Worm (Caenorhabditis elegans) whole organism, L4 larva: ENCODE results near the gene C24D10.4.

Experiments
- F26F4.8 ChIP-seq: fragments of 200-800 bp; sonication (Bioruptor generic); conservative IDR thresholded peaks from 2 replicates; pipeline ENCODE4 v1.3.6; 2022; ENCODE audit warnings: missing genetic modification characterization, missing compliant biosample characterization
- ZK546.5 ChIP-seq, 2 experiments: sonication (generic microtip); optimal IDR thresholded peaks; 2 replicates each; lab custom pipeline; 2017; ENCODE audit warnings: missing biosample characterization in 2 of 2, missing genetic modification characterization in 2 of 2
- ceh-28 ChIP-seq: fragments of 150-350 bp; optimal IDR thresholded peaks from 2 replicates; lab custom pipeline; 2014; ENCODE audit warnings: missing biosample characterization, missing genetic modification reagents, missing genetic modification characterization
- ceh-62 ChIP-seq: sonication (generic microtip); optimal IDR thresholded peaks from 2 replicates; lab custom pipeline; 2017; ENCODE audit warnings: missing biosample characterization, missing genetic modification characterization
- nhr-111 ChIP-seq: fragments of 200-800 bp; sonication (Bioruptor generic); optimal IDR thresholded peaks from 2 replicates; lab custom pipeline; 2018; ENCODE audit warnings: mild to moderate bottlenecking, missing genetic modification characterization, missing compliant biosample characterization
- snpc-4 ChIP-seq: fragments of 150-350 bp; optimal IDR thresholded peaks from 2 replicates; lab custom pipeline; 2014; ENCODE audit warnings: missing biosample characterization, missing genetic modification characterization
- unc-39 ChIP-seq: sonication (generic microtip); optimal IDR thresholded peaks from 2 replicates; lab custom pipeline; 2017; ENCODE audit warnings: missing biosample characterization, missing genetic modification characterization

ce11 chrIV:5160171-5160570 lies at the start of gene C24D10.4, which contains the start of gene C24D10.6:
- TF ChIP-seq ZK546.5 (tag; optimal IDR thresholded peaks at IDR 0.05; lab: Kevin White, UChicago) (no peak), nhr-111 (GFP tag; lab: Kevin White, UChicago) (no peak), snpc-4 (no peak), ceh-62 (no peak), ceh-28 (no peak), unc-39 (tag; lab: Kevin White, UChicago) (no peak), F26F4.8 (GFP tag; lab: Robert Waterston, UW) (no peak)
